Fruit fly (Drosophila melanogaster): ENCODE results near the gene CG9154.

Gene CG9154

DNA sequence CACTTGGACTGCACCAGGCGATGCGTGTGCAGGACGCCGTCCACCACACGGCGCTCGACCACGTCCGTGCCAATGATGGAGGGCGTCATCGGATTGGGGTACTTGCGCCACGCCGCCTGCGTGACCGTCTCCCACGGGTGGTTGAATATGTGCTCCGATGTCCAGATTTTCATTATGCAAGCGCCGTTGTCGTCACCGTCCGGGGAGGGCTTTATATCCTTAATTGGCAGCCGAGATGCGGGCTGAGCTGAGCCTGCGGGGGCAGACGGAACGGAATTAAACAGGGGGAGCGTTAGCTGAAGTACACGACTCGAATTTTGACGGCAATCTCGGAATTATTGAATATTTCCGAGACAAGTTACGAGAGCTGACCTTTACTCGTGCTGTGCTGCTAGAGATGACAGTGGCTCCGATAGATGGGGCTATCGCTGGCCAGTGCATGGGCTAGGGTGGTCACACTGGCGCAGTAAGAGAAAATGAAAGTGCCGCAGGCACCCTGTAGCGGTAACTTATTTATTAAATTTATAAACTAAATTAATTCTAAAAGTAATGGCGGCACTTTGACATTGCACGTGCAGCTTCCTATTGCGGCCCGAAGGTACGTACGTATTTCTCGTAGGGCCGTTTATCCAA lies 22.8 kb downstream of the CG9154 start, which contains the start of gene IPIP (continued):
- TF ChIP-seq D19A (tag; optimal IDR thresholded peaks at IDR 0.05), result no peak
- peak in 1 of 2 experiments; percentile 84 for TF ChIP-seq Hr78 (GFP tag; optimal IDR thresholded peaks at IDR 0.05)
- TF ChIP-seq CG6175 (GFP tag; IDR thresholded peaks at IDR 0.05), result 0 out of 3 replicates have a peak, but pooled peaks have one; percentile 20
- TF ChIP-seq Hr51 (GFP tag; optimal IDR thresholded peaks at IDR 0.05), result no peak
- TF ChIP-seq Fer3 (tag; optimal IDR thresholded peaks at IDR 0.05), result no peak
- peak; percentile 99 for TF ChIP-seq CG14710 (tag; optimal IDR thresholded peaks at IDR 0.05)
- TF ChIP-seq kay (GFP tag; optimal IDR thresholded peaks at IDR 0.05), result no peak
- TF ChIP-seq mld (GFP tag; IDR thresholded peaks at IDR 0.05; ENCODE audit: partially characterized antibody), result peak; percentile 75
- peak; percentile 52 for TF ChIP-seq mam (GFP tag; optimal IDR thresholded peaks at IDR 0.05)
- no peak for TF ChIP-seq Optix (GFP tag; IDR thresholded peaks at IDR 0.05)
- TF ChIP-seq Hsf (GFP tag; optimal IDR thresholded peaks at IDR 0.05), result no peak
- TF ChIP-seq stwl (tag; optimal IDR thresholded peaks at IDR 0.05), result peak; percentile 79
- TF ChIP-seq CG8765 (GFP tag; IDR thresholded peaks at IDR 0.05), result no peak
- TF ChIP-seq ro (GFP tag; IDR thresholded peaks at IDR 0.05), result no peak; the same call in 1 of the 2 replicates
- no peak for TF ChIP-seq pum (GFP tag; optimal IDR thresholded peaks at IDR 0.05)
- no peak for TF ChIP-seq pho (GFP tag; optimal IDR thresholded peaks at IDR 0.05)
- TF ChIP-seq CG7271 (tag; optimal IDR thresholded peaks at IDR 0.05), result no peak
- peak; percentile 19 for TF ChIP-seq Blimp-1 (GFP tag; optimal IDR thresholded peaks at IDR 0.05)
- TF ChIP-seq CG42726 (GFP tag; IDR thresholded peaks at IDR 0.05; ENCODE audit: partially characterized antibody), result peak; percentile 93
- 0 out of 2 replicates have a peak, but pooled peaks have one; percentile 7 for TF ChIP-seq E2f1 (GFP tag; IDR thresholded peaks at IDR 0.05)
- peak; percentile 66 for TF ChIP-seq CG1603 (tag; optimal IDR thresholded peaks at IDR 0.05)
- TF ChIP-seq nerfin-1 (tag; optimal IDR thresholded peaks at IDR 0.05), result no peak
- TF ChIP-seq en (GFP tag; optimal IDR thresholded peaks at IDR 0.05), result no peak
- no peak for TF ChIP-seq emc (GFP tag; optimal IDR thresholded peaks at IDR 0.05)
- no peak for TF ChIP-seq Atf6 (GFP tag; IDR thresholded peaks at IDR 0.05)
- no peak for TF ChIP-seq seq (GFP tag; IDR thresholded peaks at IDR 0.05)
- no peak for TF ChIP-seq Awh (GFP tag; IDR thresholded peaks at IDR 0.05)
- no peak for TF ChIP-seq Hey (tag; optimal IDR thresholded peaks at IDR 0.05)
- no peak for TF ChIP-seq CG7745 (tag; optimal IDR thresholded peaks at IDR 0.05)
- TF ChIP-seq hkb (optimal IDR thresholded peaks at IDR 0.05), result no peak
- TF ChIP-seq hkb (GFP tag; IDR thresholded peaks at IDR 0.05), result peak; percentile 34; the same call in 1 of the 2 replicates
- TF ChIP-seq jumu (GFP tag; optimal IDR thresholded peaks at IDR 0.05), result no peak
- TF ChIP-seq CG18619 (GFP tag; optimal IDR thresholded peaks at IDR 0.05), result peak; percentile 4
- TF ChIP-seq CG4617 (GFP tag; optimal IDR thresholded peaks at IDR 0.05; ENCODE audit: borderline replicate concordance), result peak; percentile 89
- no peak for TF ChIP-seq Dek (tag; optimal IDR thresholded peaks at IDR 0.05)
- no peak for TF ChIP-seq CG15073 (GFP tag; optimal IDR thresholded peaks at IDR 0.05)
- TF ChIP-seq p53 (GFP tag; optimal IDR thresholded peaks at IDR 0.05), result no peak
- peak; percentile 90 for TF ChIP-seq Sry-δ (GFP tag; optimal IDR thresholded peaks at IDR 0.05)
- TF ChIP-seq rib (GFP tag; IDR thresholded peaks at IDR 0.05), result no peak
- no peak for TF ChIP-seq zen (tag; optimal IDR thresholded peaks at IDR 0.05)
- TF ChIP-seq gsb-n (tag; optimal IDR thresholded peaks at IDR 0.05), result no peak
- peak; percentile 22 for TF ChIP-seq CG17385 (GFP tag; optimal IDR thresholded peaks at IDR 0.05)
- no peak for TF ChIP-seq Neu2 (GFP tag; optimal IDR thresholded peaks at IDR 0.05; ENCODE audit: borderline replicate concordance)
- no peak for TF ChIP-seq cas (GFP tag; IDR thresholded peaks at IDR 0.05)
- TF ChIP-seq CG1529 (GFP tag; optimal IDR thresholded peaks at IDR 0.05), result no peak
- no peak for TF ChIP-seq CG3065 (GFP tag; optimal IDR thresholded peaks at IDR 0.05)
- no peak for TF ChIP-seq CG12071 (GFP tag; optimal IDR thresholded peaks at IDR 0.05)
- no peak for TF ChIP-seq GATAe (GFP tag; conservative IDR thresholded peaks at IDR 0.05)
- no peak for TF ChIP-seq CG11093 (GFP tag; IDR thresholded peaks at IDR 0.05)
- no peak for TF ChIP-seq Stat92E (GFP tag; optimal IDR thresholded peaks at IDR 0.05)
